Fruit fly (Drosophila melanogaster): ENCODE measurements around the gene p-cup.
A peak's percentile ranks its signal among the peaks of the same experiment; 100 is the strongest.

p-cup gene

dm6 chrX:17424383-17424782 is 24.2 kb downstream of the p-cup start:
- TF ChIP-seq brk (GFP tag; optimal IDR thresholded peaks at IDR 0.05) (no peak), jim (GFP tag; optimal IDR thresholded peaks at IDR 0.05) (no peak), dsf (GFP tag; optimal IDR thresholded peaks at IDR 0.05; ENCODE audit: borderline replicate concordance) (no peak), ey (GFP tag; optimal IDR thresholded peaks at IDR 0.05) (no peak), N (GFP tag; optimal IDR thresholded peaks at IDR 0.05) (no peak), Sp1 (GFP tag; optimal IDR thresholded peaks at IDR 0.05) (no peak), CG9705 (GFP tag; optimal IDR thresholded peaks at IDR 0.05) (no peak), tai (GFP tag; optimal IDR thresholded peaks at IDR 0.05) (no peak), Abd-B (GFP tag; optimal IDR thresholded peaks at IDR 0.05) (no peak), dl (GFP tag; optimal IDR thresholded peaks at IDR 0.05; ENCODE audit: insufficient read depth in 1 of 2, partially characterized antibody in 2 of 2) (no peak), Rel (GFP tag; optimal IDR thresholded peaks at IDR 0.05) (no peak), Rel (tag; optimal IDR thresholded peaks at IDR 0.05) (no peak), sv (GFP tag; optimal IDR thresholded peaks at IDR 0.05) (no peak), CG32264 (GFP tag; optimal IDR thresholded peaks at IDR 0.05) (no peak), Hr78 (GFP tag; optimal IDR thresholded peaks at IDR 0.05) (no peak), GATAd (GFP tag; optimal IDR thresholded peaks at IDR 0.05) (no peak)

dm6 chrX:17423310-17423945 is 25.1 kb downstream of the p-cup start, which contains the start of gene ENGase:
Gene ENGase, plus strand, starts transcription at chrX:17423591.
- TF ChIP-seq Jra (GFP tag; optimal IDR thresholded peaks at IDR 0.05): no peak
- peak in 1 of 2 experiments; percentile 3 for TF ChIP-seq foxo (GFP tag; optimal IDR thresholded peaks at IDR 0.05)
- TF ChIP-seq fru (GFP tag; optimal IDR thresholded peaks at IDR 0.05): peak; percentile 22
- TF ChIP-seq woc (GFP tag; optimal IDR thresholded peaks at IDR 0.05): no peak
- TF ChIP-seq h (GFP tag; optimal IDR thresholded peaks at IDR 0.05): no peak
- TF ChIP-seq dmrt93B (GFP tag; optimal IDR thresholded peaks at IDR 0.05): peak; percentile 3

DNA sequence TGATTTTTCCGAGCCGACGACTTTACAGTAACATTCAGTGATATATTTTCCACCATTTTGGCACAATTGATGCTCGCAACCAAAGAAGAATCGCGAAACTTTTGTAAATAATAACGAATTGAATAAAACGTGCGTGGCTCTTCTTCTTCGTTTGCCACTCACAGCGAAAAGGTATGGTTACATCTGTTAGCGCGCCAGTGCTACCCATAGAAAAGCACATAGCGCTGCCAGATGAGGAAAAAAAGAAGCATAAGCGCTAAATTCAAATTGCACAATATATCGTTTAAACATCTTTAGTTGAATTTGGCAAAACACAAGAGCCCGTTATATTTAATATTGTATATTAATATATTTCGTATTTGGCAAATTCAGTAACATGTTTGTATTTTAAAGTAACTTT is 26.6 kb downstream of the p-cup start, which contains the start of gene CG8611:
TSS of gene CG8611 (minus strand) at position 159 of the 400 bp plus-strand sequence.
- TF ChIP-seq woc (GFP tag; optimal IDR thresholded peaks at IDR 0.05) (no peak), Myc (optimal IDR thresholded peaks at IDR 0.05) (no peak), OdsH (GFP tag; optimal IDR thresholded peaks at IDR 0.05) (no peak), GATAd (GFP tag; optimal IDR thresholded peaks at IDR 0.05) (no peak)

dm6 chrX:17407737-17408136 is 40.8 kb downstream of the p-cup start:
- TF ChIP-seq GATAd (GFP tag; optimal IDR thresholded peaks at IDR 0.05) (no peak), Dif (GFP tag; optimal IDR thresholded peaks at IDR 0.05; ENCODE audit: partially characterized antibody) (no peak), lola (GFP tag; optimal IDR thresholded peaks at IDR 0.05) (no peak)

DNA sequence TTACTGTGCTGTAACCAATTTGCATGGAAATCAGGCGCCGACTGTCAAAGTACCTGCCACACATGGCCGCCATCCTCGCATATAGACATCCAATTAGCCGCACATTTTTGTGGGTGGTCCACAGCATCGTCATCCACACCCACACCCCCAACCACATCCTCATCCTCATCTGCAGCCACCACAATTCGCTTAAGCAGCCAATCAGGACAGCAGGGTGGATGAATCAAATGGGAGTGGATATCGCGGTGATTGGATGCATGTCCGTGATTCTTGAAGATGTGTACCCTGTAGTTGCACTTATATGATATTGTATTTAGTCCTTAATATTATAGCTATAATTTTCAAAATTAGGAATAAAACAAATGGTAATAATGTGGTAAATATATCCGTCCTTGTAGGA is 43.7 kb downstream of the p-cup start:
- TF ChIP-seq jim (GFP tag; optimal IDR thresholded peaks at IDR 0.05) (no peak), OdsH (GFP tag; optimal IDR thresholded peaks at IDR 0.05) (no peak), Myc (optimal IDR thresholded peaks at IDR 0.05) (no peak), HLH106 (tag; optimal IDR thresholded peaks at IDR 0.05) (no peak), Hr83 (GFP tag; optimal IDR thresholded peaks at IDR 0.05; ENCODE audit: poor library complexity, severe bottlenecking) (no peak)

DNA sequence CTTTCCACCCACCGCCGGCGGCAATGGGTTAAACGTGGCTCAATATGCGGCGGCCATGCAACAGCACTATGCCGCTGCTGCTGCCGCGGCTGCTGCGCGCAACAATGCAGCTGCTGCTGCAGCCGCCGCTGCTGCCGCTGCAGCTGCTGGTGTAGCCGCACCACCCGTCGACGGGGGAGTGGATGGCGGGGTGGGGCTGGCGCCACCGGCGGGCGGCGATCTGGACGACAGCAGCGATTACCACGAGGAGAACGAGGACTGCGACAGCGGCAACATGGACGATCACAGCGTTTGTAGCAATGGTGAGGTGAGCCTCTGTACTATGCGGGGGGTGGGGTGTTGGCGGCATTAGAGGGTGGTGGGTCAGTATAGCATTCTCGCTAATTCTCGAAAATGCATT is 50.4 kb downstream of the p-cup start:
- TF ChIP-seq lola (GFP tag; optimal IDR thresholded peaks at IDR 0.05) (no peak), Myc (optimal IDR thresholded peaks at IDR 0.05) (no peak), Dfd (GFP tag; optimal IDR thresholded peaks at IDR 0.05) (peak; percentile 97), jim (GFP tag; optimal IDR thresholded peaks at IDR 0.05) (no peak)
